Worm (Caenorhabditis elegans) whole organism, L1 larva: ENCODE data around the gene atp-5.

Experiments
- C34B4.2 ChIP-seq: sonication (generic microtip); optimal IDR thresholded peaks from 2 replicates; lab custom pipeline; 2017; ENCODE audit warnings: mild to moderate bottlenecking, missing genetic modification characterization, missing compliant biosample characterization
- alr-1 ChIP-seq: fragments of 200-800 bp; sonication (Bioruptor generic); optimal IDR thresholded peaks from 2 replicates; lab custom pipeline; 2018; ENCODE audit warnings: borderline replicate concordance, mild to moderate bottlenecking, missing genetic modification characterization, missing compliant biosample characterization
- blmp-1 ChIP-seq: fragments of 150-350 bp; optimal IDR thresholded peaks from 2 replicates; lab custom pipeline; 2014; ENCODE audit warnings: missing biosample characterization, missing genetic modification characterization
- ceh-8 ChIP-seq: fragments of 200-800 bp; sonication (Bioruptor generic); optimal IDR thresholded peaks from 2 replicates; lab custom pipeline; 2018; ENCODE audit warnings: mild to moderate bottlenecking, missing genetic modification characterization, moderate library complexity, missing compliant biosample characterization
- ceh-90 ChIP-seq: sonication (generic microtip); optimal IDR thresholded peaks from 2 replicates; lab custom pipeline; 2016; ENCODE audit warnings: missing genetic modification characterization, missing compliant biosample characterization
- ces-1 ChIP-seq: fragments of 150-350 bp; optimal IDR thresholded peaks from 2 replicates; lab custom pipeline; 2014; ENCODE audit warnings: missing biosample characterization, missing genetic modification reagents, missing genetic modification characterization
- egl-13 ChIP-seq: sonication (generic microtip); optimal IDR thresholded peaks from 2 replicates; lab custom pipeline; 2016; ENCODE audit warnings: missing genotype, missing genetic modification reagents, missing genetic modification characterization, missing compliant biosample characterization
- elt-3 ChIP-seq, 6 experiments: fragments of 150-350 bp in 1 of 6; sonication (generic microtip); optimal IDR thresholded peaks; 2 replicates each; lab custom pipeline; 2017 to 2018; ENCODE audit warnings: missing biosample characterization in 6 of 6, missing genetic modification characterization in 6 of 6, inconsistent platforms in 1 of 6
- ets-5 ChIP-seq: fragments of 200-800 bp; sonication (Bioruptor generic); IDR thresholded peaks from 2 replicates; pipeline ENCODE4 v1.3.6; 2022; ENCODE audit warnings: missing genetic modification characterization, missing compliant biosample characterization
- fkh-10 ChIP-seq: sonication (generic microtip); optimal IDR thresholded peaks from 2 replicates; lab custom pipeline; 2017; ENCODE audit warnings: missing biosample characterization, missing genetic modification reagents, missing genetic modification characterization
- fkh-8 ChIP-seq: sonication (generic microtip); optimal IDR thresholded peaks from 2 replicates; lab custom pipeline; 2016; ENCODE audit warnings: mild to moderate bottlenecking, missing genetic modification characterization, missing compliant biosample characterization
- hlh-17 ChIP-seq: fragments of 200-800 bp; sonication (Bioruptor generic); optimal IDR thresholded peaks from 2 replicates; lab custom pipeline; 2018; ENCODE audit warnings: missing genetic modification characterization, mild to moderate bottlenecking, missing compliant biosample characterization, moderate library complexity, borderline replicate concordance
- irx-1 ChIP-seq: sonication (generic microtip); optimal IDR thresholded peaks from 2 replicates; lab custom pipeline; 2016; ENCODE audit warnings: missing genetic modification characterization, missing compliant biosample characterization
- lir-3 ChIP-seq: sonication (generic microtip); optimal IDR thresholded peaks from 2 replicates; lab custom pipeline; 2016; ENCODE audit warnings: mild to moderate bottlenecking, missing genetic modification characterization, moderate library complexity, missing compliant biosample characterization; ENCODE audit not compliant: poor library complexity
- lsy-2 ChIP-seq, 2 experiments: fragments of 150-350 bp; optimal IDR thresholded peaks; 2 replicates each; lab custom pipeline; 2014; ENCODE audit warnings: missing biosample characterization in 2 of 2, missing genetic modification characterization in 2 of 2
- mdl-1 ChIP-seq, 2 experiments: fragments of 150-350 bp; optimal IDR thresholded peaks; 2 replicates each; lab custom pipeline; 2014 to 2017; ENCODE audit warnings: missing biosample characterization in 2 of 2, missing genetic modification characterization in 2 of 2, inconsistent platforms in 1 of 2
- mef-2 ChIP-seq: fragments of 150-350 bp; optimal IDR thresholded peaks from 2 replicates; lab custom pipeline; 2014; ENCODE audit warnings: missing biosample characterization, missing genetic modification characterization
- mep-1 ChIP-seq: fragments of 150-350 bp; optimal IDR thresholded peaks from 2 replicates; lab custom pipeline; 2014; ENCODE audit warnings: missing biosample characterization, missing genetic modification characterization
- nhr-19 ChIP-seq: fragments of 200-800 bp; sonication (Bioruptor generic); conservative IDR thresholded peaks from 2 replicates; pipeline ENCODE4 v1.3.6; 2022; ENCODE audit warnings: missing genetic modification characterization, missing compliant biosample characterization
- nhr-47 ChIP-seq: sonication (generic microtip); optimal IDR thresholded peaks from 2 replicates; lab custom pipeline; 2016; ENCODE audit warnings: mild to moderate bottlenecking, missing genetic modification characterization, moderate library complexity, missing compliant biosample characterization
- nhr-71 ChIP-seq: sonication (generic microtip); optimal IDR thresholded peaks from 2 replicates; lab custom pipeline; 2016; ENCODE audit warnings: mild to moderate bottlenecking, missing genetic modification characterization, moderate library complexity, missing compliant biosample characterization
- nhr-77 ChIP-seq: fragments of 150-350 bp; optimal IDR thresholded peaks from 2 replicates; lab custom pipeline; 2014; ENCODE audit warnings: missing biosample characterization, missing genetic modification characterization
- nhr-85 ChIP-seq: sonication (generic microtip); peaks from one replicate; lab custom pipeline; 2016; ENCODE audit warnings: missing genetic modification characterization, inconsistent platforms, missing compliant biosample characterization
- pax-3 ChIP-seq: fragments of 200-800 bp; sonication (Bioruptor generic); optimal IDR thresholded peaks from 2 replicates; lab custom pipeline; 2018; ENCODE audit warnings: mild to moderate bottlenecking, missing genetic modification characterization, moderate library complexity, missing compliant biosample characterization
- snpc-4 ChIP-seq: fragments of 150-350 bp; optimal IDR thresholded peaks from 2 replicates; lab custom pipeline; 2014; ENCODE audit warnings: missing biosample characterization, missing genetic modification characterization
- snu-23 ChIP-seq: sonication (generic microtip); optimal IDR thresholded peaks from 2 replicates; lab custom pipeline; 2016; ENCODE audit warnings: missing genetic modification characterization, missing compliant biosample characterization
- tbx-2 ChIP-seq: sonication (generic microtip); optimal IDR thresholded peaks from 2 replicates; lab custom pipeline; 2016; ENCODE audit warnings: missing genetic modification characterization, missing compliant biosample characterization
- unc-30 ChIP-seq: sonication (generic microtip); optimal IDR thresholded peaks from 2 replicates; lab custom pipeline; 2017; ENCODE audit warnings: missing biosample characterization, missing genetic modification characterization
- unc-86 ChIP-seq: sonication (generic microtip); optimal IDR thresholded peaks from 2 replicates; lab custom pipeline; 2016; ENCODE audit warnings: missing genetic modification characterization, missing compliant biosample characterization
- unc-98 ChIP-seq: fragments of 200-800 bp; sonication (Bioruptor generic); IDR thresholded peaks from 2 replicates; pipeline ENCODE4 v1.3.6; 2022; ENCODE audit warnings: missing genetic modification characterization, missing compliant biosample characterization
- vab-15 ChIP-seq: sonication (generic microtip); optimal IDR thresholded peaks from 2 replicates; lab custom pipeline; 2017; ENCODE audit warnings: missing genotype, mild to moderate bottlenecking, missing genetic modification characterization, missing compliant biosample characterization

atp-5 gene

DNA sequence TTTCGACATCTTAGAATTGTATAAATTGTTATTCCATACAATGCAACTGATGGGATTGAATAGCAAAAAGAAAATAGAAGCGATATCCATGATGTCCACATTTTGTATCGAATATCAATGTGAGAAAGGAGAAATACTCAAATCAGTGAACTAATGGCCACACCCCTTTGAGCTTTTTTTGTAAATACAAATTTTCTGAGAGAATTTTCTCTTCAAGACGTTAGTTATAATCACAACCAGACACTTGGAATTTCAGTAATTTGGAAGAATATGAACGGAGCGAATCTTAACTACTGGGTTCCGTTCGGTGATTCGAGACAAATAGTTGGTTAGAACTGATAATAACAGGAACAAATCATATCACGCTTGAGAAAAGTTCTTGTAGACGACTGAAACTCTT is 38.1 kb upstream of the atp-5 start, which contains the start of gene srg-41:
srg-41 (minus strand) TSS at position 101 of the 400 bp plus-strand sequence.
- TF ChIP-seq nhr-19 = no peak
- no peak for TF ChIP-seq ces-1 (GFP tag; lab: Kevin White, UChicago)

ce11 chrV:11157947-11158346 is 34.3 kb upstream of the atp-5 start, which contains the start of gene srg-42:
srg-42 (minus strand) TSS chrV:11158047.
- TF ChIP-seq fkh-10 (no peak), ets-5 (no peak), unc-86 (tag; lab: Kevin White, UChicago) (no peak), ceh-90 (no peak), C34B4.2 (no peak), vab-15 (tag; lab: Kevin White, UChicago) (no peak), alr-1 (no peak)

- no peak for TF ChIP-seq snu-23 (GFP tag; lab: Kevin White, UChicago)
- peak; percentile 93 for TF ChIP-seq ceh-8 (GFP tag; lab: Kevin White, UChicago)
Observed at ce11 chrV:11156589-11156988, 32.9 kb upstream of the atp-5 start.

- TF ChIP-seq fkh-8 (tag; lab: Kevin White, UChicago) (no peak), ces-1 (GFP tag; lab: Kevin White, UChicago) (no peak)
Observed at ce11 chrV:11155553-11155952, 31.9 kb upstream of the atp-5 start, which contains the start of gene srg-38. srg-38 (minus strand) TSS chrV:11155653.

- TF ChIP-seq nhr-71 (tag; lab: Kevin White, UChicago) (no peak), pax-3 (tag; lab: Kevin White, UChicago) (no peak), nhr-47 (no peak)
Observed at ce11 chrV:11152333-11152732, 28.7 kb upstream of the atp-5 start, which contains the start of gene srg-39. srg-39 (minus strand) TSS chrV:11152433.

DNA sequence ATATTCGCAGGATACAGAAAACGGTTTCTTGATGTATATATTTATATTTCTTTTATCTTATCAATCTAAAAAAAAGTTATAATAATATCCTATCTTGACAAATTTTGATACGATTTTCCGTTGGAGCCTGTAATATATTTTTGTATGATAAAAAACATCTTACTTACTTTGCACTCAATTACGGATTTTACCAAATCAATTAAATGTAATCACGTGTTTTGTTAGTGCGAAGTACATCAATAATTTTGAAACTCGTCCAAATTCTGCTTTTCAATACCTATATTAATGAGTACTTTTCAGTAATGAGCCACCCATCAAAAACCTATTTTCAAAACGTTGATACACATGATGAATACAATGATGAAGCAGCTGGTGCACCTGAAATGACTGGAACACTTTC is 25.7 kb upstream of the atp-5 start, which contains the start of gene T19C4.1:
T19C4.1 (plus strand) TSS at position 301 of the 400 bp plus-strand sequence.
- TF ChIP-seq elt-3 (tag; optimal IDR thresholded peaks at IDR 0.05; lab: Kevin White, UChicago) (no peak), nhr-19 (no peak), vab-15 (tag; lab: Kevin White, UChicago) (no peak), mef-2 (tag; lab: Kevin White, UChicago) (no peak), unc-98 (GFP tag; lab: Robert Waterston, UW) (no peak), mdl-1 (tag; optimal IDR thresholded peaks at IDR 0.05; lab: Kevin White, UChicago) (no peak), lsy-2 (tag; optimal IDR thresholded peaks at IDR 0.05; lab: Kevin White, UChicago) (no peak), snpc-4 (tag; lab: Kevin White, UChicago) (no peak), tbx-2 (no peak), hlh-17 (GFP tag; lab: Kevin White, UChicago) (no peak), nhr-77 (tag; lab: Kevin White, UChicago) (no peak), C34B4.2 (no peak), irx-1 (no peak), lir-3 (no peak), snu-23 (GFP tag; lab: Kevin White, UChicago) (no peak), egl-13 (tag; lab: Kevin White, UChicago) (no peak)

DNA sequence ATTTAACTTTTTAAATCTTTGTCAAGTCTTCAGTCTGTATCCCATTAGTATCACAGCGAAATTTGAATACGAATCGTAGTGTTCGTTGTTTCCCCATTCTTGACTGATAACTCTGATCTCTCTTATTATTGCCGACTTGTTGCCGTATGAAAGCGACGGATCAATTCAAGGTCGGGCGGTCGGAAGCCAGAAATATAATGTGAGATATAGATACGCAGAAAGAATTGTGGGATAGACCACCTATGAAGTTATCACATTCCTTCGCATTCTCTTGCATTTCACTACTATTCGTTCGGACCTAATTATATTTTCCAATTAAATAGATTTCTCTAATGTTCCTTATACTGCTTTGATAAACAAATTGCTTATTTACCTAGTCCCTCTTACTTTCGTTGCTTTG is 25.3 kb upstream of the atp-5 start:
- peak; percentile 79 for TF ChIP-seq nhr-85 (tag; lab: Kevin White, UChicago)
- TF ChIP-seq mdl-1 (tag; optimal IDR thresholded peaks at IDR 0.05; lab: Kevin White, UChicago) = no peak
- TF ChIP-seq unc-30 (tag; lab: Kevin White, UChicago) = no peak
- TF ChIP-seq elt-3 (tag; optimal IDR thresholded peaks at IDR 0.05; lab: Kevin White, UChicago) = peak in 1 of 6 experiments; percentile 48
- TF ChIP-seq mep-1 (tag; lab: Kevin White, UChicago) = peak; percentile 8
- peak; percentile 80 for TF ChIP-seq blmp-1
- TF ChIP-seq, all 84 proteins: peak for 4
